Fruit fly (Drosophila melanogaster): ENCODE data around the gene Reph.
A peak's percentile ranks its signal among the peaks of the same experiment; 100 is the strongest.

Gene Reph

DNA sequence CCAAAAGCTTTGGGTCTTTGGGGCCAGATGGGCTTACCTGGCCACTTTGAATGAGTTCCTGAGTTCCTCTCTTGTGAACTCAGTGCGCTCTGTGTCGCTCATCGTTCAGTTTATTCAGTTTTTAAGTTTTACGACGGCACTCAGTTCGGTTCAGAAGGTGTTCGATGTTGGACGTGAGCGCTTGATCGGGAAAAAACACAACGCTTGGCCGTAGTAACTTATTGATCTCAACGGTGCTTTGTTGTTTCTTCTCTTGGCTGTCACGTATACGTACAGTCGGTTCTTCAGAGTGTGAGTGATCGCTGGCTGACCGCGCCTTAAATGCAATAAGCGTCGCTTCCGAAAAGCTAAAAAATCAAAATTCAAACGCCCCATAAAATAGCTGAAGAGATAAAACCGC, 16.3 kb upstream of the Reph start, which contains the start of gene bark (continued):
- TF ChIP-seq chm (GFP tag; IDR thresholded peaks at IDR 0.05) (peak; percentile 58; the same call in 1 of the 2 replicates), Med (GFP tag) (peak; percentile 76), CG14965 (GFP tag; optimal IDR thresholded peaks at IDR 0.05; ENCODE audit: borderline replicate concordance) (no peak), CG12071 (GFP tag; optimal IDR thresholded peaks at IDR 0.05) (peak; percentile 21), jumu (GFP tag; optimal IDR thresholded peaks at IDR 0.05) (no peak), psq (GFP tag; optimal IDR thresholded peaks at IDR 0.05) (no peak), onecut (GFP tag; IDR thresholded peaks at IDR 0.05) (peak; percentile 55), Dll (GFP tag; IDR thresholded peaks at IDR 0.05; ENCODE audit: partially characterized antibody) (0 out of 4 replicates have a peak, but pooled peaks have one; percentile 30), CG2120 (GFP tag; optimal IDR thresholded peaks at IDR 0.05) (peak; percentile 13), exex (tag; optimal IDR thresholded peaks at IDR 0.05) (no peak), crc (GFP tag; optimal IDR thresholded peaks at IDR 0.05) (peak; percentile 3), vvl (GFP tag; IDR thresholded peaks at IDR 0.05) (peak; percentile 48), CG16779 (GFP tag; IDR thresholded peaks at IDR 0.05) (no peak), CG7928 (GFP tag; optimal IDR thresholded peaks at IDR 0.05) (no peak), chif (GFP tag; optimal IDR thresholded peaks at IDR 0.05) (no peak), az2 (GFP tag; optimal IDR thresholded peaks at IDR 0.05) (no peak), CG15011 (GFP tag; optimal IDR thresholded peaks at IDR 0.05) (no peak), zen (tag; optimal IDR thresholded peaks at IDR 0.05) (no peak), en (GFP tag; optimal IDR thresholded peaks at IDR 0.05) (no peak), dimm (GFP tag; IDR thresholded peaks at IDR 0.05) (no peak), rib (GFP tag; IDR thresholded peaks at IDR 0.05) (no peak), CG8290 (GFP tag; optimal IDR thresholded peaks at IDR 0.05) (no peak), CG8290 (tag; optimal IDR thresholded peaks at IDR 0.05) (peak in 1 of 2 experiments; percentile 48), Scr (GFP tag; IDR thresholded peaks at IDR 0.05; ENCODE audit: partially characterized antibody) (peak; percentile 21; the same call in 1 of the 2 replicates), CG14014 (GFP tag; IDR thresholded peaks at IDR 0.05) (peak; percentile 9; the same call in 1 of the 2 replicates), abd-A (tag; optimal IDR thresholded peaks at IDR 0.05) (peak; percentile 2), Six4 (GFP tag; optimal IDR thresholded peaks at IDR 0.05) (no peak), da (GFP tag; optimal IDR thresholded peaks at IDR 0.05) (no peak), tio (GFP tag; optimal IDR thresholded peaks at IDR 0.05) (no peak), pb (GFP tag; optimal IDR thresholded peaks at IDR 0.05) (no peak), caup (GFP tag; optimal IDR thresholded peaks at IDR 0.05; ENCODE audit: severe bottlenecking) (peak; percentile 25), Blimp-1 (GFP tag; optimal IDR thresholded peaks at IDR 0.05) (no peak), Poxn (GFP tag; IDR thresholded peaks at IDR 0.05) (no peak), sd (tag; optimal IDR thresholded peaks at IDR 0.05) (peak; percentile 14), Mrtf (GFP tag; IDR thresholded peaks at IDR 0.05) (no peak), yki (optimal IDR thresholded peaks at IDR 0.05) (peak; percentile 45), CG18599 (GFP tag; optimal IDR thresholded peaks at IDR 0.05) (no peak), otp (GFP tag; IDR thresholded peaks at IDR 0.05) (peak; percentile 20; the same call in 1 of the 3 replicates), Xbp1 (GFP tag; optimal IDR thresholded peaks at IDR 0.05) (no peak), CG6791 (GFP tag; IDR thresholded peaks at IDR 0.05; ENCODE audit: partially characterized antibody) (peak; percentile 40; the same call in 1 of the 3 replicates), CG15514 (GFP tag; optimal IDR thresholded peaks at IDR 0.05) (peak; percentile 30), hth (optimal IDR thresholded peaks at IDR 0.05) (no peak), crp (GFP tag; optimal IDR thresholded peaks at IDR 0.05) (no peak), CG10267 (tag; optimal IDR thresholded peaks at IDR 0.05) (no peak), Gsc (GFP tag; IDR thresholded peaks at IDR 0.05) (no peak), CG15269 (tag; optimal IDR thresholded peaks at IDR 0.05) (peak; percentile 13), ind (GFP tag; optimal IDR thresholded peaks at IDR 0.05) (no peak), CG6272 (GFP tag; IDR thresholded peaks at IDR 0.05) (no peak), HmgZ (tag; optimal IDR thresholded peaks at IDR 0.05) (peak; percentile 6), H2.0 (GFP tag; IDR thresholded peaks at IDR 0.05) (no peak), sug (tag; optimal IDR thresholded peaks at IDR 0.05) (peak; percentile 17), CG13894 (tag; optimal IDR thresholded peaks at IDR 0.05) (peak; percentile 36)
